Worm (Caenorhabditis elegans): ENCODE results near the gene scl-19.
A peak's percentile ranks its signal among the peaks of the same experiment; 100 is the strongest.

scl-19 gene

ce11 chrV:18709203-18709860 lies 22.5 kb upstream of the scl-19 start, which contains the start of gene Y17D7C.6:
Y17D7C.6 (plus strand) TSS chrV:18709810.
- TF ChIP-seq alr-1 (tag; optimal IDR thresholded peaks at IDR 0.05): no peak
- no peak for TF ChIP-seq blmp-1 (tag; optimal IDR thresholded peaks at IDR 0.05; ENCODE audit: insufficient read depth)
- no peak for TF ChIP-seq nhr-6 (tag; optimal IDR thresholded peaks at IDR 0.05)
- TF ChIP-seq unc-62 (GFP tag; optimal IDR thresholded peaks at IDR 0.05): no peak
- TF ChIP-seq lsy-2 (tag; optimal IDR thresholded peaks at IDR 0.05): no peak
- no peak for TF ChIP-seq ztf-1 (GFP tag; conservative IDR thresholded peaks at IDR 0.05)
- no peak for TF ChIP-seq sma-9 (GFP tag; optimal IDR thresholded peaks at IDR 0.05)
- TF ChIP-seq sma-9 (tag; optimal IDR thresholded peaks at IDR 0.05): no peak
- TF ChIP-seq sem-4 (tag; optimal IDR thresholded peaks at IDR 0.05): no peak
- no peak for TF ChIP-seq aly-2 (tag; optimal IDR thresholded peaks at IDR 0.05)
- TF ChIP-seq crh-2 (tag; optimal IDR thresholded peaks at IDR 0.05): no peak
- no peak for TF ChIP-seq nhr-77 (tag; optimal IDR thresholded peaks at IDR 0.05)
- no peak for TF ChIP-seq nhr-23 (tag; optimal IDR thresholded peaks at IDR 0.05)

- TF ChIP-seq nhr-23 (tag; optimal IDR thresholded peaks at IDR 0.05): no peak
- no peak for TF ChIP-seq crh-2 (tag; optimal IDR thresholded peaks at IDR 0.05)
- TF ChIP-seq elt-3 (tag; optimal IDR thresholded peaks at IDR 0.05): no peak
- no peak for TF ChIP-seq ama-1 (optimal IDR thresholded peaks at IDR 0.05)
- TF ChIP-seq ceh-16 (tag; optimal IDR thresholded peaks at IDR 0.05): no peak
- TF ChIP-seq dmd-4 (tag; optimal IDR thresholded peaks at IDR 0.05): no peak
- no peak for TF ChIP-seq ceh-82 (tag; optimal IDR thresholded peaks at IDR 0.05)
- TF ChIP-seq unc-39 (tag; optimal IDR thresholded peaks at IDR 0.05): no peak
- peak; percentile 28 for TF ChIP-seq C34F6.9 (tag; optimal IDR thresholded peaks at IDR 0.05)
- TF ChIP-seq ZK546.5 (tag; optimal IDR thresholded peaks at IDR 0.05): no peak
- TF ChIP-seq ztf-1 (GFP tag; conservative IDR thresholded peaks at IDR 0.05): no peak
- no peak for TF ChIP-seq Y55F3AM.14 (GFP tag; optimal IDR thresholded peaks at IDR 0.05)
- no peak for TF ChIP-seq snpc-4 (tag; optimal IDR thresholded peaks at IDR 0.05)
- no peak for TF ChIP-seq nhr-11 (tag; optimal IDR thresholded peaks at IDR 0.05)
- TF ChIP-seq nhr-10 (tag; optimal IDR thresholded peaks at IDR 0.05): no peak
- no peak for TF ChIP-seq fos-1 (tag; optimal IDR thresholded peaks at IDR 0.05)
- TF ChIP-seq ztf-4 (tag; optimal IDR thresholded peaks at IDR 0.05): no peak
- TF ChIP-seq aly-2 (tag; optimal IDR thresholded peaks at IDR 0.05): no peak
- TF ChIP-seq lsy-2 (tag; optimal IDR thresholded peaks at IDR 0.05): peak in 1 of 2 experiments; percentile 64
- no peak for TF ChIP-seq nhr-6 (tag; optimal IDR thresholded peaks at IDR 0.05)
- no peak for TF ChIP-seq unc-62 (GFP tag; optimal IDR thresholded peaks at IDR 0.05)
- TF ChIP-seq sma-9 (GFP tag; optimal IDR thresholded peaks at IDR 0.05): no peak
- TF ChIP-seq sma-9 (tag; optimal IDR thresholded peaks at IDR 0.05): no peak
- TF ChIP-seq peb-1 (tag; optimal IDR thresholded peaks at IDR 0.05): no peak
- no peak for TF ChIP-seq F13H6.1 (tag; optimal IDR thresholded peaks at IDR 0.05)
- no peak for TF ChIP-seq ztf-11 (tag; optimal IDR thresholded peaks at IDR 0.05)
- TF ChIP-seq nhr-25 (tag; optimal IDR thresholded peaks at IDR 0.05): no peak
- TF ChIP-seq zag-1 (tag; optimal IDR thresholded peaks at IDR 0.05): no peak
- TF ChIP-seq alr-1 (tag; optimal IDR thresholded peaks at IDR 0.05): no peak
- peak; percentile 88 for TF ChIP-seq sem-4 (tag; optimal IDR thresholded peaks at IDR 0.05)
- no peak for TF ChIP-seq nhr-21 (tag; optimal IDR thresholded peaks at IDR 0.05)
- TF ChIP-seq mdl-1 (tag; optimal IDR thresholded peaks at IDR 0.05): no peak
- TF ChIP-seq sma-3 (GFP tag; optimal IDR thresholded peaks at IDR 0.05): no peak
- TF ChIP-seq nhr-12 (tag; optimal IDR thresholded peaks at IDR 0.05): no peak
- TF ChIP-seq unc-55 (GFP tag; optimal IDR thresholded peaks at IDR 0.05): peak; percentile 68
- no peak for TF ChIP-seq mbf-1 (tag; optimal IDR thresholded peaks at IDR 0.05)
- peak; percentile 33 for TF ChIP-seq lin-13 (GFP tag; optimal IDR thresholded peaks at IDR 0.05)
- TF ChIP-seq gmeb-1 (tag; optimal IDR thresholded peaks at IDR 0.05): no peak
- TF ChIP-seq R02D3.7 (tag; optimal IDR thresholded peaks at IDR 0.05): no peak
- TF ChIP-seq nhr-237 (tag; optimal IDR thresholded peaks at IDR 0.05): no peak
- no peak for TF ChIP-seq elt-1 (tag; optimal IDR thresholded peaks at IDR 0.05)
- TF ChIP-seq nhr-129 (tag; optimal IDR thresholded peaks at IDR 0.05): no peak
- TF ChIP-seq egl-27 (tag; optimal IDR thresholded peaks at IDR 0.05): no peak
- TF ChIP-seq mab-5 (tag; optimal IDR thresholded peaks at IDR 0.05): no peak
Measured at ce11 chrV:18710045-18710490, 21.7 kb upstream of the scl-19 start.
